Fruit fly (Drosophila melanogaster) whole organism, embryonic: ENCODE data around the gene CG10589.

Experiments used
- Adf1 ChIP-seq: fragments of 200-800 bp; sonication (Bioruptor generic); IDR thresholded peaks from 2 replicates; pipeline ENCODE4 v1.3.6; 2022; ENCODE audit warnings: missing biosample characterization, missing genetic modification characterization
- Antp ChIP-seq: fragments of 200-800 bp; sonication (Bioruptor generic); optimal IDR thresholded peaks from 3 replicates; lab custom pipeline; 2016; ENCODE audit warnings: missing biosample characterization, missing genetic modification characterization
- Awh ChIP-seq: fragments of 200-800 bp; sonication (Bioruptor generic); IDR thresholded peaks from 2 replicates; pipeline ENCODE4, ENCODE4 v1.3.6; 2022; ENCODE audit warnings: missing biosample characterization, missing genetic modification characterization
- CG10565 ChIP-seq: fragments of 200-800 bp; sonication (Bioruptor generic); optimal IDR thresholded peaks from 3 replicates; lab custom pipeline; 2016; ENCODE audit warnings: missing biosample characterization, mild to moderate bottlenecking, missing genetic modification characterization
- CG11398 ChIP-seq: fragments of 200-800 bp; sonication (Bioruptor generic); optimal IDR thresholded peaks from 2 replicates; lab custom pipeline; 2016; ENCODE audit warnings: missing biosample characterization, missing genetic modification characterization
- CG14441 ChIP-seq: fragments of 200-800 bp; sonication (Bioruptor generic); IDR thresholded peaks from 2 replicates; pipeline ENCODE4 v1.3.6; 2022; ENCODE audit warnings: missing biosample characterization, missing genetic modification characterization
- CG16779 ChIP-seq: fragments of 200-800 bp; sonication (Bioruptor generic); IDR thresholded peaks from 2 replicates; pipeline ENCODE4 v1.3.6; 2022; ENCODE audit warnings: missing biosample characterization, missing genetic modification characterization
- CG16813 ChIP-seq: fragments of 200-800 bp; sonication (Bioruptor generic); IDR thresholded peaks from 3 replicates; pipeline ENCODE4 v1.3.6; 2022; ENCODE audit warnings: missing biosample characterization, missing genetic modification characterization; ENCODE audit not compliant: partially characterized antibody
- CG17328 ChIP-seq: fragments of 200-800 bp; sonication (Bioruptor generic); IDR thresholded peaks from 2 replicates; pipeline ENCODE4 v1.3.6; 2022; ENCODE audit warnings: missing biosample characterization, missing genetic modification characterization
- CG1792 ChIP-seq: fragments of 200-800 bp; sonication (Bioruptor generic); optimal IDR thresholded peaks from 2 replicates; lab custom pipeline; 2016; ENCODE audit warnings: missing biosample characterization, missing genetic modification characterization
- CG18011 ChIP-seq: fragments of 200-800 bp; sonication (Bioruptor generic); optimal IDR thresholded peaks from 2 replicates; lab custom pipeline; 2017; ENCODE audit warnings: missing biosample characterization, missing genetic modification characterization, mild to moderate bottlenecking, moderate library complexity, missing genotype
- CG2199 ChIP-seq: fragments of 200-800 bp; sonication (Bioruptor generic); IDR thresholded peaks from 3 replicates; pipeline ENCODE4 v1.3.6; 2022; ENCODE audit warnings: missing biosample characterization, missing genetic modification characterization
- CG3281 ChIP-seq: fragments of 200-800 bp; sonication (Bioruptor generic); optimal IDR thresholded peaks from 3 replicates; lab custom pipeline; 2017; ENCODE audit warnings: missing biosample characterization, mild to moderate bottlenecking, missing genetic modification characterization
- CG4360 ChIP-seq: fragments of 200-800 bp; sonication (Bioruptor generic); IDR thresholded peaks from 2 replicates; pipeline ENCODE4 v1.3.6; 2022; ENCODE audit warnings: missing biosample characterization, missing genetic modification characterization
- CG7357 ChIP-seq: fragments of 200-800 bp; sonication (Bioruptor generic); IDR thresholded peaks from 3 replicates; pipeline ENCODE4 v1.3.6; 2022; ENCODE audit warnings: missing biosample characterization, missing genetic modification characterization
- CG7372 ChIP-seq: fragments of 200-800 bp; sonication (Bioruptor generic); IDR thresholded peaks from 2 replicates; pipeline ENCODE4 v1.3.6; 2022; ENCODE audit warnings: missing biosample characterization, missing genetic modification characterization
- CG7786 ChIP-seq: fragments of 200-800 bp; sonication (Bioruptor generic); optimal IDR thresholded peaks from 2 replicates; lab custom pipeline; 2016; ENCODE audit warnings: missing biosample characterization, missing genetic modification characterization
- CG8478 ChIP-seq: fragments of >200 bp; optimal IDR thresholded peaks from 2 replicates; lab custom pipeline; 2018
- CG9932 ChIP-seq: fragments of 200-800 bp; sonication (Bioruptor generic); IDR thresholded peaks from 2 replicates; pipeline ENCODE4 v1.3.6; 2022; ENCODE audit warnings: missing biosample characterization, missing genetic modification characterization
- Dfd ChIP-seq, 2 experiments: fragments of >200 bp; optimal IDR thresholded peaks; 2 replicates each; lab custom pipeline; 2017; ENCODE audit warnings: missing biosample characterization in 2 of 2, missing genetic modification characterization in 2 of 2
- Dp ChIP-seq: fragments of 200-800 bp; sonication (Bioruptor generic); optimal IDR thresholded peaks from 2 replicates; lab custom pipeline; 2018; ENCODE audit warnings: missing biosample characterization, mild to moderate bottlenecking, missing genetic modification characterization, moderate library complexity
- Ets65A ChIP-seq: fragments of 200-800 bp; sonication (Bioruptor generic); peaks from one replicate; lab custom pipeline; 2016; ENCODE audit warnings: missing biosample characterization, missing genetic modification characterization
- Hey ChIP-seq: fragments of 200-800 bp; sonication (Bioruptor generic); optimal IDR thresholded peaks from 3 replicates; lab custom pipeline; 2018; ENCODE audit warnings: missing biosample characterization, mild to moderate bottlenecking, missing genetic modification characterization
- NC2β ChIP-seq: fragments of 200-800 bp; sonication (Bioruptor generic); optimal IDR thresholded peaks from 2 replicates; lab custom pipeline; 2016; ENCODE audit warnings: missing biosample characterization, missing genetic modification characterization
- NFAT ChIP-seq: fragments of 200-800 bp; sonication (Bioruptor generic); IDR thresholded peaks from 2 replicates; pipeline ENCODE4 v1.3.6; 2022; ENCODE audit warnings: missing biosample characterization, missing genetic modification characterization
- Opbp ChIP-seq: fragments of 200-800 bp; sonication (Bioruptor generic); IDR thresholded peaks from 3 replicates; pipeline ENCODE4 v1.3.6; 2022; ENCODE audit warnings: missing biosample characterization, missing genetic modification characterization; ENCODE audit not compliant: partially characterized antibody
- PHDP ChIP-seq: fragments of 200-800 bp; sonication (Bioruptor generic); optimal IDR thresholded peaks from 3 replicates; lab custom pipeline; 2018; ENCODE audit warnings: missing biosample characterization, mild to moderate bottlenecking, missing genetic modification characterization, moderate library complexity
- Ravus ChIP-seq: fragments of 200-800 bp; sonication (Bioruptor generic); IDR thresholded peaks from 2 replicates; pipeline ENCODE4 v1.3.6; 2022; ENCODE audit warnings: missing biosample characterization, missing genetic modification characterization
- Rx ChIP-seq: fragments of 200-800 bp; sonication (Bioruptor generic); IDR thresholded peaks from 2 replicates; pipeline ENCODE4 v1.3.6; 2022; ENCODE audit warnings: missing biosample characterization, missing genetic modification characterization
- Sox100B ChIP-seq: fragments of 200-800 bp; sonication (Bioruptor generic); optimal IDR thresholded peaks from 3 replicates; lab custom pipeline; 2018; ENCODE audit warnings: missing biosample characterization, mild to moderate bottlenecking, missing genetic modification characterization
- YL-1 ChIP-seq: fragments of 200-800 bp; sonication (Bioruptor generic); optimal IDR thresholded peaks from 3 replicates; lab custom pipeline; 2017; ENCODE audit warnings: missing biosample characterization, mild to moderate bottlenecking, missing genetic modification characterization
- caup ChIP-seq: fragments of 200-800 bp; sonication (Bioruptor generic); optimal IDR thresholded peaks from 3 replicates; lab custom pipeline; 2017; ENCODE audit warnings: missing biosample characterization, mild to moderate bottlenecking, missing genetic modification characterization, moderate library complexity; ENCODE audit not compliant: severe bottlenecking
- crc ChIP-seq: fragments of 200-800 bp; sonication (Bioruptor generic); optimal IDR thresholded peaks from 2 replicates; lab custom pipeline; 2016; ENCODE audit warnings: missing biosample characterization, missing genetic modification characterization
- dm ChIP-seq: fragments of 200-800 bp; sonication (Bioruptor generic); optimal IDR thresholded peaks from 3 replicates; lab custom pipeline; 2016; ENCODE audit warnings: missing biosample characterization, missing genetic modification characterization
- fd64A ChIP-seq: fragments of 200-800 bp; sonication (Bioruptor generic); optimal IDR thresholded peaks from 3 replicates; lab custom pipeline; 2018; ENCODE audit warnings: missing biosample characterization, mild to moderate bottlenecking, missing genetic modification characterization
- gfzf ChIP-seq: fragments of 200-800 bp; sonication (Bioruptor generic); optimal IDR thresholded peaks from 2 replicates; lab custom pipeline; 2016; ENCODE audit warnings: missing biosample characterization, mild to moderate bottlenecking, missing genetic modification characterization, moderate library complexity
- grn ChIP-seq: fragments of 200-800 bp; sonication (Bioruptor generic); optimal IDR thresholded peaks from 3 replicates; lab custom pipeline; 2017; ENCODE audit warnings: missing biosample characterization, missing genetic modification characterization
- hbn ChIP-seq: fragments of 200-800 bp; sonication (Bioruptor generic); IDR thresholded peaks from 2 replicates; pipeline ENCODE4 v1.3.6; 2022; ENCODE audit warnings: missing biosample characterization, missing genetic modification characterization; ENCODE audit not compliant: partially characterized antibody
- lmd ChIP-seq: fragments of 200-800 bp; sonication (Bioruptor generic); IDR thresholded peaks from 2 replicates; pipeline ENCODE4 v1.3.6; 2022; ENCODE audit warnings: missing biosample characterization, missing genetic modification characterization
- psq ChIP-seq: fragments of 200-800 bp; sonication (Bioruptor generic); optimal IDR thresholded peaks from 2 replicates; lab custom pipeline; 2017; ENCODE audit warnings: missing biosample characterization, missing genetic modification characterization
- ranshi ChIP-seq: fragments of 200-800 bp; sonication (Bioruptor generic); IDR thresholded peaks from 2 replicates; pipeline ENCODE4 v1.3.6; 2022; ENCODE audit warnings: missing biosample characterization, missing genetic modification characterization
- sqz ChIP-seq: fragments of 200-800 bp; sonication (Bioruptor generic); optimal IDR thresholded peaks from 3 replicates; lab custom pipeline; 2018; ENCODE audit warnings: missing biosample characterization, mild to moderate bottlenecking, missing genetic modification characterization
- trh ChIP-seq: fragments of 200-800 bp; sonication (Bioruptor generic); optimal IDR thresholded peaks from 2 replicates; lab custom pipeline; 2016; ENCODE audit warnings: missing biosample characterization, missing genetic modification characterization
- tup ChIP-seq: fragments of 200-800 bp; sonication (Bioruptor generic); optimal IDR thresholded peaks from 2 replicates; lab custom pipeline; 2016; ENCODE audit warnings: missing biosample characterization, mild to moderate bottlenecking, missing genetic modification characterization, moderate library complexity
- vvl ChIP-seq: fragments of 200-800 bp; sonication (Bioruptor generic); IDR thresholded peaks from 2 replicates; pipeline ENCODE4 v1.3.6; 2022; ENCODE audit warnings: missing biosample characterization, missing genetic modification characterization
- yki ChIP-seq: fragments of >200 bp; optimal IDR thresholded peaks from 3 replicates; lab custom pipeline; 2018

Gene CG10589

dm6 chr3L:20944180-20944579, 16.6 kb downstream of the CG10589 start (continued):
- no peak for TF ChIP-seq CG16779 (GFP tag; lab: Robert Waterston, UW)
- no peak for TF ChIP-seq NC2β (GFP tag; lab: Kevin White, UChicago)
- TF ChIP-seq PHDP: peak; percentile 19
- peak; percentile 39 for TF ChIP-seq Sox100B
- peak; percentile 8 for TF ChIP-seq caup (GFP tag; lab: Kevin White, UChicago)
- no peak for TF ChIP-seq trh (GFP tag; lab: Kevin White, UChicago)
- no peak for TF ChIP-seq CG18011 (GFP tag; lab: Kevin White, UChicago)
- TF ChIP-seq gfzf (GFP tag; lab: Kevin White, UChicago): no peak
- TF ChIP-seq hbn (GFP tag; lab: Robert Waterston, UW): no peak
- no peak for TF ChIP-seq dm (GFP tag; lab: Kevin White, UChicago)
- TF ChIP-seq CG2199 (GFP tag; lab: Robert Waterston, UW): no peak
- no peak for TF ChIP-seq CG17328 (GFP tag; lab: Robert Waterston, UW)
- no peak for TF ChIP-seq CG1792 (GFP tag; lab: Kevin White, UChicago)
- no peak for TF ChIP-seq CG8478 (lab: Kevin White, UChicago)
- TF ChIP-seq YL-1: no peak
- no peak for TF ChIP-seq Dp
- peak; percentile 25 for TF ChIP-seq Hey (tag; lab: Kevin White, UChicago)

dm6 chr3L:20946054-20946453, 18.4 kb downstream of the CG10589 start:
- TF ChIP-seq yki (lab: Kevin White, UChicago): no peak
- TF ChIP-seq Ets65A: peak; percentile 52
- peak; percentile 63 for TF ChIP-seq CG4360 (GFP tag; lab: Robert Waterston, UW)
- TF ChIP-seq Antp (GFP tag; lab: Kevin White, UChicago): no peak
- TF ChIP-seq grn (GFP tag; lab: Kevin White, UChicago): peak; percentile 67
- TF ChIP-seq Awh (GFP tag; lab: Robert Waterston, UW): peak; percentile 16; the same call in 1 of the 2 replicates

- no peak for TF ChIP-seq Rx
- no peak for TF ChIP-seq psq (GFP tag; lab: Kevin White, UChicago)
- no peak for TF ChIP-seq Opbp (GFP tag; lab: Robert Waterston, UW)
- no peak for TF ChIP-seq CG11398 (GFP tag; lab: Kevin White, UChicago)
- TF ChIP-seq vvl (GFP tag; lab: Robert Waterston, UW): peak; percentile 16; the same call in 1 of the 2 replicates
- TF ChIP-seq, all 482 proteins: peak for 1
Observed at dm6 chr3L:20946944-20947343, 19.3 kb downstream of the CG10589 start.

dm6 chr3L:20948404-20948803, 20.8 kb downstream of the CG10589 start:
- TF ChIP-seq lmd (no peak), CG3281 (GFP tag; lab: Kevin White, UChicago) (no peak), Ravus (GFP tag; lab: Robert Waterston, UW) (no peak), CG14441 (GFP tag; lab: Robert Waterston, UW) (no peak), Adf1 (GFP tag; lab: Robert Waterston, UW) (no peak), CG9932 (no peak), PHDP (no peak), CG7372 (GFP tag; lab: Robert Waterston, UW) (no peak), tup (GFP tag; lab: Kevin White, UChicago) (no peak), fd64A (GFP tag; lab: Kevin White, UChicago) (no peak), crc (GFP tag; lab: Kevin White, UChicago) (no peak), CG7786 (GFP tag; lab: Kevin White, UChicago) (no peak), NFAT (GFP tag; lab: Robert Waterston, UW) (no peak), CG17328 (GFP tag; lab: Robert Waterston, UW) (no peak), CG7357 (GFP tag; lab: Robert Waterston, UW) (no peak), ranshi (GFP tag; lab: Robert Waterston, UW) (no peak), CG16813 (no peak), Dfd (GFP tag; optimal IDR thresholded peaks at IDR 0.05; lab: Kevin White, UChicago) (no peak), sqz (GFP tag; lab: Kevin White, UChicago) (no peak), CG10565 (no peak)
